Fruit fly (Drosophila melanogaster): ENCODE measurements around the gene CG42729.

CG42729 gene

DNA sequence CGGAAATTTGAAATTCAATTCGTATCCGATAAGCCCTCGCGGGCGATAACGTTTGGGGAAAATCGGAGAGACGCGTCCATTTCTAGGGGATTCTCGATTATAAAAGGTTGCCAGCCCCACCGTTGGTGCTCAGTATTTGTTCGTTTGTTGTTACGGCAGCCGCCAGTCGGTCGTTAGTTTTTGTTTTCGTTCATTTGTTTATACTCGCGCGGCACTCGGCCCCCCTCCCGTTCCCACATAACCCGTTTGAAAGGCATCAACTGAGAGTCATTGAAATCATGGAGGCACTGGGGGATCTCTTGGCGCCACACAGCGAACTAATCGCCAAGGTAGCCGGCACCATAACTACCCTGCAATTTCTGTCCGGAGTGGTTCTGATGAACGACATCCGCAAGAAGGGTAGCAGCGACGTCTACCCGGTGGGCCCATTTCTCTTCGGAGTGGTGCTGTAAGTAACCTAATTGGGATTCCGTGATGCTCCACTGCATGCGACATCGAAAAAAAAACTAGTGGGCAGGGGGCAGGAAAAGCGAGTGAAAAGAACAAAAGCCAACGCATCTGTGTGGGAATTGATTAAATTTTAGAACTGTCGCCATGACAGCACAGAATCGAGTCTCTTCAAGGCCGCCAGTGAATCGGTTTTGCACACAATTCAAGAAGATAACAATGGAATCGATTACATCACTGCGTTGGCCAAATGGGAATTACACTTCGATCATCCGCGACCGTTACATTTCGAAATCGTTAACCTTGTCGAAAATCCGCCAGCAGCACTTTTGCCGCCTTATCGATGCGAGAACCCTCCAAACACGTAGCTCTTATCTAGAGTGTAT is 26.3 kb downstream of the CG42729 start, which contains the start of gene CG7272 (continued):
- no peak for TF ChIP-seq CG17328 (GFP tag; IDR thresholded peaks at IDR 0.05)
- peak; percentile 49 for TF ChIP-seq CG2120 (GFP tag; optimal IDR thresholded peaks at IDR 0.05)
- TF ChIP-seq Stat92E (GFP tag; optimal IDR thresholded peaks at IDR 0.05): peak in 1 of 3 experiments; percentile 21

DNA sequence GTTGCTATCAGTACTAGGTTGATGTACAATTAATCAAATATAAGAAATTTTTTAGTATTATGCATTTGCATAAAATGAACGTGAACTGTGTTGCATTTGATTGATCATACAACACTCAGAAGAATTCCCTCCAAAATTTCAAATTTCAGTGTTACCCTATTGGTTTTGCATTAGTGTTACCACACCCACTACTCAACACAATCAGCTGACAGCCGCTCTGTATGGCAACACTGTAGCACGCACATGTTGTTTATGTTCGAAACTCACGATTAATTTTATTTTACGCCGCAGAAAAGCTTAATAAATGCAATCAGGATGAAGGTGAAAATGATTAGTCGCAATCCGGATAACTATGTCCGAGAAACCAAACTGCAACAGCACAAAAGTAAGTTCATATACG is 28.6 kb downstream of the CG42729 start, which contains the start of gene CG7275:
TSS of gene CG7275 (plus strand) at position 215 of the 400 bp plus-strand sequence.
- peak; percentile 55 for TF ChIP-seq CG13624 (GFP tag; optimal IDR thresholded peaks at IDR 0.05)
- peak; percentile 28 for TF ChIP-seq bigmax (GFP tag; optimal IDR thresholded peaks at IDR 0.05)
- peak; percentile 9 for TF ChIP-seq CHES-1-like (GFP tag; optimal IDR thresholded peaks at IDR 0.05)
- no peak for TF ChIP-seq CG14050 (GFP tag; IDR thresholded peaks at IDR 0.05)
- no peak for TF ChIP-seq sim (GFP tag; IDR thresholded peaks at IDR 0.05)
- peak; percentile 95 for TF ChIP-seq dm (GFP tag; optimal IDR thresholded peaks at IDR 0.05)
- TF ChIP-seq knrl (GFP tag; IDR thresholded peaks at IDR 0.05; ENCODE audit: partially characterized antibody): peak; percentile 46; the same call in 2 of the 3 replicates
- TF ChIP-seq CoRest (tag; optimal IDR thresholded peaks at IDR 0.05): peak; percentile 15
- TF ChIP-seq HmgZ (tag; optimal IDR thresholded peaks at IDR 0.05): peak; percentile 35
- peak; percentile 7 for TF ChIP-seq nau (GFP tag; optimal IDR thresholded peaks at IDR 0.05)
- TF ChIP-seq CG12391 (tag; optimal IDR thresholded peaks at IDR 0.05): peak; percentile 5
- peak; percentile 52 for TF ChIP-seq Sin3A (optimal IDR thresholded peaks at IDR 0.05)
- TF ChIP-seq Fer1 (GFP tag; optimal IDR thresholded peaks at IDR 0.05): peak; percentile 49
- TF ChIP-seq zen2 (GFP tag; IDR thresholded peaks at IDR 0.05; ENCODE audit: partially characterized antibody): no peak
- TF ChIP-seq Asciz (GFP tag; optimal IDR thresholded peaks at IDR 0.05): peak; percentile 10
- no peak for TF ChIP-seq CG8290 (GFP tag; optimal IDR thresholded peaks at IDR 0.05)
- peak in 1 of 2 experiments; percentile 47 for TF ChIP-seq CG8290 (tag; optimal IDR thresholded peaks at IDR 0.05)
- TF ChIP-seq Dll (GFP tag; IDR thresholded peaks at IDR 0.05; ENCODE audit: partially characterized antibody): peak; percentile 44; the same call in 1 of the 4 replicates
- TF ChIP-seq hbn (GFP tag; IDR thresholded peaks at IDR 0.05; ENCODE audit: partially characterized antibody): peak; percentile 30; the same call in 1 of the 2 replicates
- peak; percentile 33 for TF ChIP-seq CG13424 (tag; optimal IDR thresholded peaks at IDR 0.05)
- peak; percentile 41 for TF ChIP-seq CG4617 (GFP tag; optimal IDR thresholded peaks at IDR 0.05; ENCODE audit: borderline replicate concordance)
- peak; percentile 26 for TF ChIP-seq gfzf (GFP tag; optimal IDR thresholded peaks at IDR 0.05)
- peak; percentile 43; the same call in 1 of the 2 replicates for TF ChIP-seq Dref (GFP tag; IDR thresholded peaks at IDR 0.05)
- TF ChIP-seq CG34422 (GFP tag; IDR thresholded peaks at IDR 0.05): peak; percentile 53; the same call in 1 of the 3 replicates
- TF ChIP-seq B-H2 (GFP tag; optimal IDR thresholded peaks at IDR 0.05): peak; percentile 18
- TF ChIP-seq CG18011 (GFP tag; optimal IDR thresholded peaks at IDR 0.05): peak; percentile 67
- peak; percentile 42 for TF ChIP-seq Lhr (GFP tag; optimal IDR thresholded peaks at IDR 0.05)
- 0 out of 2 replicates have a peak, but pooled peaks have one; percentile 28 for TF ChIP-seq CG42726 (GFP tag; IDR thresholded peaks at IDR 0.05; ENCODE audit: partially characterized antibody)
- no peak for TF ChIP-seq C15 (GFP tag; IDR thresholded peaks at IDR 0.05)
- peak; percentile 98 for TF ChIP-seq Dp (GFP tag; optimal IDR thresholded peaks at IDR 0.05)
- TF ChIP-seq CG2116 (GFP tag; optimal IDR thresholded peaks at IDR 0.05): peak; percentile 40
- TF ChIP-seq Bgb (GFP tag; IDR thresholded peaks at IDR 0.05; ENCODE audit: partially characterized antibody): peak; percentile 74
- peak; percentile 60 for TF ChIP-seq trem (tag; optimal IDR thresholded peaks at IDR 0.05)
- TF ChIP-seq bbx (GFP tag; IDR thresholded peaks at IDR 0.05; ENCODE audit: partially characterized antibody): peak; percentile 52; the same call in 1 of the 2 replicates
- TF ChIP-seq CG1024 (GFP tag; IDR thresholded peaks at IDR 0.05): no peak
- TF ChIP-seq sug (tag; optimal IDR thresholded peaks at IDR 0.05): peak; percentile 18
- TF ChIP-seq E2f2 (GFP tag; IDR thresholded peaks at IDR 0.05): peak; percentile 98
- peak; percentile 9 for TF ChIP-seq CG9797 (GFP tag; optimal IDR thresholded peaks at IDR 0.05)
- TF ChIP-seq Myb (GFP tag; optimal IDR thresholded peaks at IDR 0.05): peak; percentile 47
- peak; percentile 42; the same call in 1 of the 3 replicates for TF ChIP-seq ci (GFP tag; IDR thresholded peaks at IDR 0.05)
- TF ChIP-seq BEAF-32 (GFP tag; optimal IDR thresholded peaks at IDR 0.05): peak; percentile 55
- peak in 1 of 2 experiments; percentile 23 for TF ChIP-seq insv (GFP tag; optimal IDR thresholded peaks at IDR 0.05)
- TF ChIP-seq bcd (GFP tag; optimal IDR thresholded peaks at IDR 0.05): no peak

Measured in whole organism, embryonic.